Fruit fly (Drosophila melanogaster): Measurements from ENCODE around the gene CG11334.

The CG11334 gene

dm6 chr3R:31424427-31424826 lies 38.4 kb downstream of the CG11334 start (continued):
- TF ChIP-seq CG10209 (GFP tag; optimal IDR thresholded peaks at IDR 0.05) (peak; percentile 15), crol (GFP tag; IDR thresholded peaks at IDR 0.05) (no peak), Myb (GFP tag; optimal IDR thresholded peaks at IDR 0.05) (no peak), bcd (GFP tag; optimal IDR thresholded peaks at IDR 0.05) (peak; percentile 20), gce (GFP tag; IDR thresholded peaks at IDR 0.05) (0 out of 3 replicates have a peak, but pooled peaks have one; percentile 48), CG16863 (GFP tag; optimal IDR thresholded peaks at IDR 0.05) (no peak), trem (tag; optimal IDR thresholded peaks at IDR 0.05) (no peak), grau (tag; optimal IDR thresholded peaks at IDR 0.05) (peak; percentile 21), Xrp1 (GFP tag; IDR thresholded peaks at IDR 0.05) (0 out of 2 replicates have a peak, but pooled peaks have one; percentile 34), CG6689 (GFP tag; IDR thresholded peaks at IDR 0.05) (peak; percentile 38), Atf-2 (GFP tag; optimal IDR thresholded peaks at IDR 0.05) (no peak), Taf1 (GFP tag; IDR thresholded peaks at IDR 0.05) (peak; percentile 45; the same call in 1 of the 2 replicates), Sry-β (GFP tag; optimal IDR thresholded peaks at IDR 0.05) (no peak), CG16813 (GFP tag; IDR thresholded peaks at IDR 0.05; ENCODE audit: partially characterized antibody) (no peak), Deaf1 (tag; optimal IDR thresholded peaks at IDR 0.05) (no peak), CG4360 (GFP tag; IDR thresholded peaks at IDR 0.05) (0 out of 2 replicates have a peak, but pooled peaks have one; percentile 15), ci (GFP tag; IDR thresholded peaks at IDR 0.05) (0 out of 3 replicates have a peak, but pooled peaks have one; percentile 47), Atf3 (GFP tag; optimal IDR thresholded peaks at IDR 0.05) (no peak), Mrtf (GFP tag; IDR thresholded peaks at IDR 0.05) (peak; percentile 42; the same call in 1 of the 3 replicates), al (GFP tag; IDR thresholded peaks at IDR 0.05) (0 out of 2 replicates have a peak, but pooled peaks have one; percentile 21), lab (GFP tag; optimal IDR thresholded peaks at IDR 0.05) (peak; percentile 61), fd64A (GFP tag; optimal IDR thresholded peaks at IDR 0.05) (no peak), CG15269 (tag; optimal IDR thresholded peaks at IDR 0.05) (peak; percentile 12), mam (GFP tag; optimal IDR thresholded peaks at IDR 0.05) (peak; percentile 43), Hmr (GFP tag; optimal IDR thresholded peaks at IDR 0.05) (peak; percentile 23), dysf (GFP tag; IDR thresholded peaks at IDR 0.05) (peak; percentile 46; the same call in 1 of the 3 replicates), caup (GFP tag; optimal IDR thresholded peaks at IDR 0.05; ENCODE audit: severe bottlenecking) (peak; percentile 45), CG18619 (GFP tag; optimal IDR thresholded peaks at IDR 0.05) (no peak), Hsf (GFP tag; optimal IDR thresholded peaks at IDR 0.05) (no peak), ara (GFP tag; IDR thresholded peaks at IDR 0.05) (no peak), CG9932 (GFP tag; IDR thresholded peaks at IDR 0.05) (peak; percentile 39), nom (GFP tag; optimal IDR thresholded peaks at IDR 0.05) (no peak), Meics (GFP tag; optimal IDR thresholded peaks at IDR 0.05) (peak; percentile 32), lov (optimal IDR thresholded peaks at IDR 0.05) (no peak), lov (GFP tag; IDR thresholded peaks at IDR 0.05) (no peak), CG32532 (GFP tag; IDR thresholded peaks at IDR 0.05) (peak; percentile 53; the same call in 1 of the 2 replicates), MBD-R2 (GFP tag; IDR thresholded peaks at IDR 0.05) (peak; percentile 30; the same call in 1 of the 2 replicates), CG9727 (GFP tag; optimal IDR thresholded peaks at IDR 0.05) (peak; percentile 13), CG17361 (GFP tag; IDR thresholded peaks at IDR 0.05) (0 out of 3 replicates have a peak, but pooled peaks have one; percentile 19), CG6254 (GFP tag; optimal IDR thresholded peaks at IDR 0.05) (no peak), CG8290 (GFP tag; optimal IDR thresholded peaks at IDR 0.05) (no peak), CG8290 (tag; optimal IDR thresholded peaks at IDR 0.05) (peak in 1 of 2 experiments; percentile 45), Gug (GFP tag; IDR thresholded peaks at IDR 0.05) (0 out of 4 replicates have a peak, but pooled peaks have one; percentile 4), tgo (GFP tag; IDR thresholded peaks at IDR 0.05) (peak; percentile 53; the same call in 2 of the 3 replicates), CG34422 (GFP tag; IDR thresholded peaks at IDR 0.05) (peak; percentile 54; the same call in 1 of the 3 replicates), CG2678 (tag; optimal IDR thresholded peaks at IDR 0.05) (peak; percentile 55), CG11504 (tag; optimal IDR thresholded peaks at IDR 0.05) (peak; percentile 44), kni (GFP tag; optimal IDR thresholded peaks at IDR 0.05) (no peak), hb (GFP tag; IDR thresholded peaks at IDR 0.05; ENCODE audit: partially characterized antibody) (no peak), PHDP (tag; optimal IDR thresholded peaks at IDR 0.05) (no peak), tap (tag; optimal IDR thresholded peaks at IDR 0.05) (no peak)
